Worm (Caenorhabditis elegans): ENCODE data around the gene msp-57.

The msp-57 gene

DNA sequence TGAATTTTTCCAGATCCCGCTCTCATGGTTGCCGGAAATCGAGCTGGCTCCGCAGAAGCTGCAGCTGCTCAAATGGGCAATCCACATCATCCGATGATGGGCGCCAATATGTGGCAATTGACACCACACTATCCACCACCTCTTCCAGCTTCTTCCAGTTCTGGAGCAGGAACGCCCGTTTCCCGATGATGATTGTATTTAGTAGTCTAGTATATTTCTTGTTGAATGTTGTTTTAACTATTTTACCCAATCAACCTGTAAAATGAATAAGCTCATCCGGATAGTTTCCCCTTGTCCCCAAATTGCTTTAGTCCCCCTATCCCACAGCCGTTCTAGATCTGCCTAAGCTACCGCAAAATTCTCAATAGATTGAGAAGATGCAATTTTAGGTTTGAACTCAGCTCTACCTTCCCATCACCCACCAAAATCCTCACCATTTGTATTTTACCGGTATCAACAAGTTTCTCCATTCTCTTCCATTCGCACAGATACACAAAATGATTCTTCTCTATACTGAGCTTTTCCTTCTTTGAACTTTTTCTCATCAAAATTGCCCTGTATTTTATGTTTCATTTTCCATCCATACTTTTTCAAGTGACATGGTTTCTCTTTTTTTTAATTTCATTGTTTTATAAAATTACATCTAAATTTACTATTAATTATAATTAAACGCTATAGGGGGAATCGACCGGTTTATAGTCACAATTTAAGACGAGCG lies 24.0 kb downstream of the msp-57 start (continued):
- no peak for TF ChIP-seq ceh-32 (tag; optimal IDR thresholded peaks at IDR 0.05; ENCODE audit: poor library complexity)
- TF ChIP-seq ceh-20 (GFP tag; IDR thresholded peaks at IDR 0.05), result no peak
- no peak for TF ChIP-seq ces-1 (GFP tag; optimal IDR thresholded peaks at IDR 0.05)
- no peak for TF ChIP-seq nhr-10 (tag; optimal IDR thresholded peaks at IDR 0.05)
- TF ChIP-seq ZK337.2 (GFP tag; IDR thresholded peaks at IDR 0.05), result no peak
- 0 out of 2 replicates have a peak, but pooled peaks have one; percentile 8 for TF ChIP-seq saeg-2 (GFP tag; IDR thresholded peaks at IDR 0.05)
- TF ChIP-seq nhr-42 (GFP tag; IDR thresholded peaks at IDR 0.05), result no peak
- TF ChIP-seq nhr-77 (tag; optimal IDR thresholded peaks at IDR 0.05), result peak; percentile 6
- no peak for TF ChIP-seq F26F4.8 (GFP tag; conservative IDR thresholded peaks at IDR 0.05)
- TF ChIP-seq dmd-8 (GFP tag; IDR thresholded peaks at IDR 0.05), result no peak
- no peak for TF ChIP-seq hlh-30 (tag; optimal IDR thresholded peaks at IDR 0.05; ENCODE audit: insufficient read depth)
- TF ChIP-seq snpc-4 (tag; optimal IDR thresholded peaks at IDR 0.05), result no peak
- no peak for TF ChIP-seq Y105C5A.15 (GFP tag; IDR thresholded peaks at IDR 0.05)
- no peak for TF ChIP-seq nhr-25 (tag; optimal IDR thresholded peaks at IDR 0.05; ENCODE audit: borderline replicate concordance, insufficient read depth)
- no peak for TF ChIP-seq egl-27 (tag; optimal IDR thresholded peaks at IDR 0.05)
- no peak for TF ChIP-seq R02D3.7 (tag; optimal IDR thresholded peaks at IDR 0.05)
- TF ChIP-seq nhr-11 (tag; optimal IDR thresholded peaks at IDR 0.05), result no peak
- TF ChIP-seq zip-2 (tag; optimal IDR thresholded peaks at IDR 0.05), result no peak
- no peak; the same call in 1 of the 2 replicates for TF ChIP-seq lin-38 (GFP tag; IDR thresholded peaks at IDR 0.05)
- TF ChIP-seq unc-130 (GFP tag; optimal IDR thresholded peaks at IDR 0.05), result no peak
- no peak for TF ChIP-seq attf-4 (tag; optimal IDR thresholded peaks at IDR 0.05)
- peak; percentile 16 for TF ChIP-seq duxl-1 (tag; optimal IDR thresholded peaks at IDR 0.05; ENCODE audit: poor library complexity)
- no peak for TF ChIP-seq spr-1 (tag; optimal IDR thresholded peaks at IDR 0.05)
- no peak for TF ChIP-seq mes-2 (tag; optimal IDR thresholded peaks at IDR 0.05; ENCODE audit: poor library complexity, severe bottlenecking)
- TF ChIP-seq gei-8 (GFP tag; optimal IDR thresholded peaks at IDR 0.05), result no peak
- no peak for TF ChIP-seq egl-43 (GFP tag; IDR thresholded peaks at IDR 0.05)
- no peak for TF ChIP-seq zfp-3 (GFP tag; conservative IDR thresholded peaks at IDR 0.05)
- TF ChIP-seq nhr-48 (tag; optimal IDR thresholded peaks at IDR 0.05), result no peak
- peak; percentile 40 for TF ChIP-seq mep-1 (tag; optimal IDR thresholded peaks at IDR 0.05)
- TF ChIP-seq lin-13 (GFP tag; optimal IDR thresholded peaks at IDR 0.05), result no peak
- TF ChIP-seq nhr-111 (GFP tag; optimal IDR thresholded peaks at IDR 0.05), result no peak
- TF ChIP-seq tag-97 (GFP tag; IDR thresholded peaks at IDR 0.05), result no peak
- TF ChIP-seq daf-12 (tag; optimal IDR thresholded peaks at IDR 0.05), result no peak
- TF ChIP-seq set-16 (GFP tag; IDR thresholded peaks at IDR 0.05), result no peak
- TF ChIP-seq lir-3 (tag; optimal IDR thresholded peaks at IDR 0.05), result no peak
- peak; percentile 55 for TF ChIP-seq T20F7.1 (GFP tag; optimal IDR thresholded peaks at IDR 0.05)
- no peak for TF ChIP-seq zfp-2 (tag; optimal IDR thresholded peaks at IDR 0.05)
- TF ChIP-seq daf-16 (GFP tag; optimal IDR thresholded peaks at IDR 0.05), result no peak
- TF ChIP-seq daf-16 (tag; optimal IDR thresholded peaks at IDR 0.05), result no peak
- no peak for TF ChIP-seq cey-2 (tag; optimal IDR thresholded peaks at IDR 0.05; ENCODE audit: borderline replicate concordance, insufficient read depth)
- TF ChIP-seq php-3 (GFP tag; IDR thresholded peaks at IDR 0.05), result no peak
- TF ChIP-seq ceh-28 (tag; optimal IDR thresholded peaks at IDR 0.05), result no peak
- TF ChIP-seq rbr-2 (tag; optimal IDR thresholded peaks at IDR 0.05), result no peak
- no peak for TF ChIP-seq ceh-82 (tag; optimal IDR thresholded peaks at IDR 0.05)
- TF ChIP-seq nhr-28 (tag; optimal IDR thresholded peaks at IDR 0.05), result no peak
- no peak for TF ChIP-seq nhr-6 (tag; optimal IDR thresholded peaks at IDR 0.05)
- TF ChIP-seq hlh-11 (tag; optimal IDR thresholded peaks at IDR 0.05), result no peak
- no peak for TF ChIP-seq lin-29 (GFP tag; IDR thresholded peaks at IDR 0.05)
- TF ChIP-seq ama-1 (optimal IDR thresholded peaks at IDR 0.05), result peak; percentile 18
- no peak for TF ChIP-seq daf-8 (GFP tag; IDR thresholded peaks at IDR 0.05)
